Fruit fly (Drosophila melanogaster): ENCODE data around the gene CG8329.

DNA sequence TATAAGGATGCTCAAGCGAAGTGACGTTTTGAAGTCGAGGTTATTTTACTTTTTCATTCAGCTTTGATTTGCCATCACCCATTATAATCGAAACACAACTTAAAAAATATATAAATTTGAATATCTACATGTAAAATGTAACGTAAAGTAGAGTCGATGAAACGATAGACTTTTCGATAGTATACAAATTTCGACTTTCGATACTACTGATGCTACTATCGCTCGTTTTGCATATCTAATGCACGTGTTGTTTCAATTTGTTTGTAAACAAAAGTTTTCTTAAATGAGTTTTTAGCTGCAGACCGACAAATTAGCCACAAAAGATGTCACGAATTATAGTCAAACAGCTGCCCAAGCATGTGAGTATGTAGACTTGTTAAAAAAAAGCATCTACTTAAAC is 13.9 kb upstream of the CG8329 start, which contains the start of gene CG3335:
- TF ChIP-seq cnc (optimal IDR thresholded peaks at IDR 0.05) = no peak
- TF ChIP-seq cic (GFP tag; optimal IDR thresholded peaks at IDR 0.05) = no peak
- TF ChIP-seq CG7045 (GFP tag; optimal IDR thresholded peaks at IDR 0.05) = no peak
- no peak for TF ChIP-seq CG1620 (GFP tag; optimal IDR thresholded peaks at IDR 0.05)
- TF ChIP-seq kay (GFP tag; ENCODE audit: borderline replicate concordance) = no peak
- TF ChIP-seq CG11617 (GFP tag; optimal IDR thresholded peaks at IDR 0.05) = no peak
- TF ChIP-seq CG14711 (tag; optimal IDR thresholded peaks at IDR 0.05) = no peak
- no peak for TF ChIP-seq CG12768 (GFP tag; optimal IDR thresholded peaks at IDR 0.05)
- TF ChIP-seq CG7101 (tag; optimal IDR thresholded peaks at IDR 0.05) = no peak
- TF ChIP-seq toe (GFP tag; optimal IDR thresholded peaks at IDR 0.05) = no peak
- TF ChIP-seq Clk (GFP tag; optimal IDR thresholded peaks at IDR 0.05) = no peak
- no peak for TF ChIP-seq ovo (GFP tag; optimal IDR thresholded peaks at IDR 0.05)
- no peak for TF ChIP-seq pad (GFP tag; optimal IDR thresholded peaks at IDR 0.05)

Measured in whole organism, adult.